Fruit fly (Drosophila melanogaster) whole organism, embryonic: ENCODE data around the gene Usp8.

Experiments used
- Antp ChIP-seq: fragments of 200-800 bp; sonication (Bioruptor generic); optimal IDR thresholded peaks from 3 replicates; lab custom pipeline; 2016; ENCODE audit warnings: missing biosample characterization, missing genetic modification characterization
- Asciz ChIP-seq: fragments of 200-800 bp; sonication (Bioruptor generic); optimal IDR thresholded peaks from 2 replicates; lab custom pipeline; 2017; ENCODE audit warnings: missing biosample characterization, mild to moderate bottlenecking, missing genetic modification characterization, missing genetic modification reagents
- CG1024 ChIP-seq: fragments of 200-800 bp; sonication (Bioruptor generic); IDR thresholded peaks from 2 replicates; pipeline ENCODE4 v1.3.6; 2022; ENCODE audit warnings: missing biosample characterization, missing genetic modification characterization
- CG11085 ChIP-seq: fragments of 200-800 bp; sonication (Bioruptor generic); IDR thresholded peaks from 2 replicates; pipeline ENCODE4 v1.3.6; 2022; ENCODE audit warnings: missing biosample characterization, missing genetic modification characterization
- CG11398 ChIP-seq: fragments of 200-800 bp; sonication (Bioruptor generic); optimal IDR thresholded peaks from 2 replicates; lab custom pipeline; 2016; ENCODE audit warnings: missing biosample characterization, missing genetic modification characterization
- CG15011 ChIP-seq: fragments of 200-800 bp; sonication (Bioruptor generic); optimal IDR thresholded peaks from 3 replicates; lab custom pipeline; 2018; ENCODE audit warnings: missing biosample characterization, mild to moderate bottlenecking, missing genetic modification characterization
- CG1529 ChIP-seq: fragments of 200-800 bp; sonication (Bioruptor generic); optimal IDR thresholded peaks from 3 replicates; lab custom pipeline; 2018; ENCODE audit warnings: missing biosample characterization, missing genetic modification characterization
- CG15696 ChIP-seq: fragments of 200-800 bp; sonication (Bioruptor generic); optimal IDR thresholded peaks from 2 replicates; lab custom pipeline; 2019; ENCODE audit warnings: missing biosample characterization, mild to moderate bottlenecking, missing genetic modification characterization, moderate library complexity
- CG17802 ChIP-seq: fragments of 200-800 bp; sonication (Bioruptor generic); optimal IDR thresholded peaks from 2 replicates; lab custom pipeline; 2018; ENCODE audit warnings: missing biosample characterization, mild to moderate bottlenecking, missing genetic modification characterization, moderate library complexity
- CG2712 ChIP-seq: fragments of 200-800 bp; optimal IDR thresholded peaks from 3 replicates; lab custom pipeline; 2019; ENCODE audit warnings: missing biosample characterization, mild to moderate bottlenecking, missing genetic modification characterization, moderate library complexity
- CG4617 ChIP-seq: fragments of 200-800 bp; sonication (Bioruptor generic); optimal IDR thresholded peaks from 3 replicates; lab custom pipeline; 2016; ENCODE audit warnings: missing biosample characterization, missing genetic modification characterization, borderline replicate concordance
- CG4820 ChIP-seq: fragments of 200-800 bp; sonication (Bioruptor generic); optimal IDR thresholded peaks from 3 replicates; lab custom pipeline; 2016; ENCODE audit warnings: missing biosample characterization, missing genetic modification characterization
- CG4854 ChIP-seq: fragments of 200-800 bp; sonication (Bioruptor generic); optimal IDR thresholded peaks from 2 replicates; lab custom pipeline; 2016; ENCODE audit warnings: missing biosample characterization, missing genetic modification characterization, inconsistent platforms
- CG6272 ChIP-seq: fragments of 200-800 bp; sonication (Bioruptor generic); IDR thresholded peaks from 2 replicates; pipeline ENCODE4 v1.3.6; 2022; ENCODE audit warnings: missing biosample characterization, missing genetic modification characterization
- CG7271 ChIP-seq: fragments of 200-800 bp; sonication (Bioruptor generic); optimal IDR thresholded peaks from 2 replicates; lab custom pipeline; 2018; ENCODE audit warnings: missing biosample characterization, mild to moderate bottlenecking, missing genetic modification characterization, moderate library complexity
- CG7372 ChIP-seq: fragments of 200-800 bp; sonication (Bioruptor generic); IDR thresholded peaks from 2 replicates; pipeline ENCODE4 v1.3.6; 2022; ENCODE audit warnings: missing biosample characterization, missing genetic modification characterization
- CG7963 ChIP-seq: fragments of 200-800 bp; sonication (Bioruptor generic); IDR thresholded peaks from 3 replicates; pipeline ENCODE4 v1.3.6; 2022; ENCODE audit warnings: missing biosample characterization, missing genetic modification characterization; ENCODE audit not compliant: partially characterized antibody
- CG8359 ChIP-seq: fragments of 200-800 bp; sonication (Bioruptor generic); optimal IDR thresholded peaks from 2 replicates; lab custom pipeline; 2017; ENCODE audit warnings: missing biosample characterization, mild to moderate bottlenecking, missing genetic modification characterization, borderline replicate concordance
- CG9797 ChIP-seq: fragments of 200-800 bp; sonication (Bioruptor generic); optimal IDR thresholded peaks from 3 replicates; lab custom pipeline; 2018; ENCODE audit warnings: missing biosample characterization, mild to moderate bottlenecking, missing genetic modification characterization
- Dref ChIP-seq: fragments of 200-800 bp; sonication (Bioruptor generic); IDR thresholded peaks from 2 replicates; pipeline ENCODE4 v1.3.6; 2022; ENCODE audit warnings: missing biosample characterization, missing genetic modification characterization
- HLH4C ChIP-seq: fragments of 200-800 bp; sonication (Bioruptor generic); IDR thresholded peaks from 3 replicates; pipeline ENCODE4 v1.3.6; 2022; ENCODE audit warnings: missing biosample characterization, missing genetic modification characterization; ENCODE audit not compliant: partially characterized antibody
- Hr78 ChIP-seq, 2 experiments: fragments of 200-800 bp in 1 of 2; fragments of >200 bp in 1 of 2; sonication (Bioruptor generic) in 1 of 2; optimal IDR thresholded peaks; 2 replicates each; lab custom pipeline; 2017 to 2019; ENCODE audit warnings: missing biosample characterization in 2 of 2, missing genetic modification characterization in 2 of 2, mild to moderate bottlenecking in 1 of 2, moderate library complexity in 1 of 2
- Jarid2 ChIP-seq: fragments of 200-800 bp; sonication (Bioruptor generic); optimal IDR thresholded peaks from 3 replicates; lab custom pipeline; 2017; ENCODE audit warnings: mild to moderate bottlenecking, missing biosample characterization, missing genetic modification reagents, missing genetic modification characterization
- Med ChIP-seq: fragments of 200-800 bp; sonication (Bioruptor generic); peaks from one replicate; lab custom pipeline; 2016; ENCODE audit warnings: missing biosample characterization, missing genetic modification characterization, mild to moderate bottlenecking, inconsistent platforms, moderate library complexity
- Mes4 ChIP-seq: fragments of 200-800 bp; sonication (Bioruptor generic); optimal IDR thresholded peaks from 2 replicates; lab custom pipeline; 2016; ENCODE audit warnings: missing biosample characterization, missing genetic modification characterization
- NFAT ChIP-seq: fragments of 200-800 bp; sonication (Bioruptor generic); IDR thresholded peaks from 2 replicates; pipeline ENCODE4 v1.3.6; 2022; ENCODE audit warnings: missing biosample characterization, missing genetic modification characterization
- NK7.1 ChIP-seq: fragments of 200-800 bp; sonication (Bioruptor generic); optimal IDR thresholded peaks from 3 replicates; lab custom pipeline; 2016; ENCODE audit warnings: missing biosample characterization, missing genetic modification characterization
- PHDP ChIP-seq: fragments of 200-800 bp; sonication (Bioruptor generic); optimal IDR thresholded peaks from 3 replicates; lab custom pipeline; 2018; ENCODE audit warnings: missing biosample characterization, mild to moderate bottlenecking, missing genetic modification characterization, moderate library complexity
- Pdp1 ChIP-seq, 2 experiments: fragments of 200-800 bp; sonication (Bioruptor generic); optimal IDR thresholded peaks; 3 replicates each; lab custom pipeline; 2016; ENCODE audit warnings: missing biosample characterization in 2 of 2, missing genetic modification characterization in 2 of 2, mild to moderate bottlenecking in 1 of 2, moderate library complexity in 1 of 2
- Ravus ChIP-seq: fragments of 200-800 bp; sonication (Bioruptor generic); IDR thresholded peaks from 2 replicates; pipeline ENCODE4 v1.3.6; 2022; ENCODE audit warnings: missing biosample characterization, missing genetic modification characterization
- Scr ChIP-seq: fragments of 200-800 bp; sonication (Bioruptor generic); IDR thresholded peaks from 2 replicates; pipeline ENCODE4 v1.3.6; 2022; ENCODE audit warnings: missing biosample characterization, missing genetic modification characterization; ENCODE audit not compliant: partially characterized antibody
- amos ChIP-seq: fragments of 200-800 bp; sonication (Bioruptor generic); IDR thresholded peaks from 2 replicates; pipeline ENCODE4 v1.3.6; 2022; ENCODE audit warnings: missing biosample characterization, missing genetic modification characterization; ENCODE audit not compliant: partially characterized antibody
- chn ChIP-seq: fragments of 200-800 bp; sonication (Bioruptor generic); optimal IDR thresholded peaks from 2 replicates; lab custom pipeline; 2016; ENCODE audit warnings: missing biosample characterization, missing genetic modification characterization
- crp ChIP-seq, 2 experiments: fragments of 200-800 bp; sonication (Bioruptor generic); optimal IDR thresholded peaks; 2 replicates in 1 of 2; 3 replicates in 1 of 2; lab custom pipeline; 2017; ENCODE audit warnings: missing biosample characterization in 2 of 2, missing genetic modification characterization in 2 of 2, mild to moderate bottlenecking in 1 of 2, moderate library complexity in 1 of 2
- en ChIP-seq: fragments of 200-800 bp; sonication (Bioruptor generic); optimal IDR thresholded peaks from 2 replicates; lab custom pipeline; 2016; ENCODE audit warnings: missing biosample characterization, missing genetic modification characterization
- ewg ChIP-seq: fragments of 200-800 bp; sonication (Bioruptor generic); optimal IDR thresholded peaks from 3 replicates; lab custom pipeline; 2017; ENCODE audit warnings: mild to moderate bottlenecking, missing biosample characterization, missing genetic modification reagents, missing genetic modification characterization
- gfzf ChIP-seq: fragments of 200-800 bp; sonication (Bioruptor generic); optimal IDR thresholded peaks from 2 replicates; lab custom pipeline; 2016; ENCODE audit warnings: missing biosample characterization, mild to moderate bottlenecking, missing genetic modification characterization, moderate library complexity
- hth ChIP-seq: fragments of >200 bp; optimal IDR thresholded peaks from 2 replicates; lab custom pipeline; 2017; ENCODE audit warnings: inconsistent platforms
- jing ChIP-seq: fragments of 200-800 bp; sonication (Bioruptor generic); optimal IDR thresholded peaks from 2 replicates; lab custom pipeline; 2018; ENCODE audit warnings: missing biosample characterization, mild to moderate bottlenecking, missing genetic modification characterization
- luna ChIP-seq: fragments of 200-800 bp; sonication (Bioruptor generic); optimal IDR thresholded peaks from 2 replicates; lab custom pipeline; 2016; ENCODE audit warnings: missing biosample characterization, missing genetic modification characterization
- mirr ChIP-seq: fragments of 200-800 bp; sonication (Bioruptor generic); optimal IDR thresholded peaks from 3 replicates; lab custom pipeline; 2018; ENCODE audit warnings: missing biosample characterization, mild to moderate bottlenecking, missing genetic modification characterization
- oc ChIP-seq: fragments of 200-800 bp; sonication (Bioruptor generic); optimal IDR thresholded peaks from 2 replicates; lab custom pipeline; 2018; ENCODE audit warnings: missing biosample characterization, mild to moderate bottlenecking, missing genetic modification characterization, moderate library complexity
- phol ChIP-seq: fragments of 200-800 bp; sonication (Bioruptor generic); optimal IDR thresholded peaks from 3 replicates; lab custom pipeline; 2018; ENCODE audit warnings: missing biosample characterization, mild to moderate bottlenecking, missing genetic modification characterization, moderate library complexity
- salm ChIP-seq: fragments of 200-800 bp; sonication (Bioruptor generic); optimal IDR thresholded peaks from 2 replicates; lab custom pipeline; 2018; ENCODE audit warnings: missing biosample characterization, mild to moderate bottlenecking, missing genetic modification characterization
- scrt ChIP-seq: fragments of 200-800 bp; sonication (Bioruptor generic); optimal IDR thresholded peaks from 2 replicates; lab custom pipeline; 2018; ENCODE audit warnings: missing biosample characterization, mild to moderate bottlenecking, missing genetic modification characterization, moderate library complexity
- sima ChIP-seq: fragments of 200-800 bp; sonication (Bioruptor generic); optimal IDR thresholded peaks from 2 replicates; lab custom pipeline; 2016; ENCODE audit warnings: missing biosample characterization, missing genetic modification characterization
- sr ChIP-seq: fragments of 200-800 bp; sonication (Bioruptor generic); IDR thresholded peaks from 3 replicates; pipeline ENCODE4 v1.3.6; 2022; ENCODE audit warnings: missing biosample characterization, missing genetic modification characterization
- trem ChIP-seq: fragments of 200-800 bp; optimal IDR thresholded peaks from 3 replicates; lab custom pipeline; 2019; ENCODE audit warnings: missing biosample characterization, mild to moderate bottlenecking, missing genetic modification characterization, moderate library complexity
- vvl ChIP-seq: fragments of 200-800 bp; sonication (Bioruptor generic); IDR thresholded peaks from 2 replicates; pipeline ENCODE4 v1.3.6; 2022; ENCODE audit warnings: missing biosample characterization, missing genetic modification characterization
- zen ChIP-seq: fragments of 200-800 bp; sonication (Bioruptor generic); optimal IDR thresholded peaks from 3 replicates; lab custom pipeline; 2018; ENCODE audit warnings: missing biosample characterization, mild to moderate bottlenecking, missing genetic modification characterization, moderate library complexity
- zfh1 ChIP-seq: fragments of 200-800 bp; sonication (Bioruptor generic); IDR thresholded peaks from 3 replicates; pipeline ENCODE4 v1.3.6; 2022; ENCODE audit warnings: missing biosample characterization, missing genetic modification characterization

The Usp8 gene

DNA sequence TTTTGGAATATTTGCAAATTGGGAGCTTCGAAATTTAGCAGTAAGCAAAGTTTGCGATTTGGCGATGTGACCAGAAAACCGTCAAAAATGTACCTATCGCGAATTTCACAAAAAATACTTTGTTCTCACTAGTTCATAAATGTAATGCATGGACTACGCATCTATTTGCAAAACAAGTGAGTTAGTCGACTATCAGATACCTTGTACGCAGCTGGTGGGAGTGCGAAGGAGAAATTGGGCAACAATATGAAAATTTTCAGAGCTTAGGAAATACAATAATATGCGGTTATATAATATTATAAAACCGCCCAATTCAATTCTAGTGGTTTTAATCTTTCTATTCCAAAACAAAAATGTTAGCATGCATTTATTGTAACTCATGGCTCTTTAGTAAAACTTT lies 15.3 kb upstream of the Usp8 start, which contains the start of gene Bdbt (continued):
- TF ChIP-seq CG15011 (GFP tag; lab: Kevin White, UChicago) (no peak), CG2712 (tag; lab: Kevin White, UChicago) (no peak), CG7963 (peak; percentile 96), Med (peak; percentile 88), NFAT (GFP tag; lab: Robert Waterston, UW) (peak; percentile 60), Hr78 (GFP tag; optimal IDR thresholded peaks at IDR 0.05; lab: Kevin White, UChicago) (no peak), CG4617 (GFP tag; lab: Kevin White, UChicago) (no peak), luna (GFP tag; lab: Kevin White, UChicago) (no peak), jing (GFP tag; lab: Kevin White, UChicago) (no peak), hth (lab: Kevin White, UChicago) (no peak), NK7.1 (GFP tag; lab: Kevin White, UChicago) (no peak), sr (GFP tag; lab: Robert Waterston, UW) (no peak), zen (tag; lab: Kevin White, UChicago) (no peak), CG7372 (GFP tag; lab: Robert Waterston, UW) (no peak), Scr (GFP tag; lab: Robert Waterston, UW) (peak; percentile 68; the same call in 1 of the 2 replicates), HLH4C (GFP tag; lab: Robert Waterston, UW) (peak; percentile 98), salm (no peak), vvl (no peak), en (GFP tag; lab: Kevin White, UChicago) (no peak), zfh1 (GFP tag; lab: Robert Waterston, UW) (no peak), CG7271 (tag; lab: Kevin White, UChicago) (no peak), phol (tag; lab: Kevin White, UChicago) (peak; percentile 35), trem (no peak), chn (GFP tag; lab: Kevin White, UChicago) (no peak), CG8359 (GFP tag; lab: Kevin White, UChicago) (no peak), CG9797 (peak; percentile 34), CG4820 (GFP tag; lab: Kevin White, UChicago) (no peak), mirr (GFP tag; lab: Kevin White, UChicago) (no peak), CG17802 (tag; lab: Kevin White, UChicago) (no peak), sima (GFP tag; lab: Kevin White, UChicago) (no peak), CG11085 (GFP tag; lab: Robert Waterston, UW) (no peak), CG6272 (GFP tag; lab: Robert Waterston, UW) (no peak), Dref (peak; percentile 9; the same call in 1 of the 2 replicates), Asciz (no peak), CG1529 (no peak), Antp (GFP tag; lab: Kevin White, UChicago) (peak; percentile 39), Pdp1 (GFP tag; optimal IDR thresholded peaks at IDR 0.05; lab: Kevin White, UChicago) (peak; percentile 13 to 94), CG4854 (GFP tag; lab: Kevin White, UChicago) (no peak), Mes4 (GFP tag; lab: Kevin White, UChicago) (no peak), CG11398 (no peak), Jarid2 (no peak), ewg (GFP tag; lab: Kevin White, UChicago) (no peak), PHDP (tag; lab: Kevin White, UChicago) (no peak), crp (GFP tag; optimal IDR thresholded peaks at IDR 0.05; lab: Kevin White, UChicago) (no peak), scrt (GFP tag; lab: Kevin White, UChicago) (no peak), CG1024 (GFP tag; lab: Robert Waterston, UW) (no peak), amos (GFP tag; lab: Robert Waterston, UW) (peak; percentile 68), oc (tag; lab: Kevin White, UChicago) (no peak), Ravus (no peak), CG15696 (no peak), gfzf (peak; percentile 81)
